Fruit fly (Drosophila melanogaster): ENCODE results near the gene CG13014.

The CG13014 gene

dm6 chrX:16610601-16611058, 23.0 kb downstream of the CG13014 start, which contains the start of gene mbt:
TSS of gene mbt (plus strand) at chrX:16610685.
- peak; percentile 21 for TF ChIP-seq EcR (GFP tag; optimal IDR thresholded peaks at IDR 0.05)
- TF ChIP-seq rn (GFP tag; IDR thresholded peaks at IDR 0.05): no peak
- TF ChIP-seq CG13204 (GFP tag; optimal IDR thresholded peaks at IDR 0.05): peak; percentile 40
- TF ChIP-seq CG8301 (tag; optimal IDR thresholded peaks at IDR 0.05): no peak

dm6 chrX:16616773-16617738, 29.4 kb downstream of the CG13014 start:
- TF ChIP-seq EcR (GFP tag; optimal IDR thresholded peaks at IDR 0.05) (no peak), CG15710 (tag; optimal IDR thresholded peaks at IDR 0.05) (no peak), Pif1B (GFP tag; optimal IDR thresholded peaks at IDR 0.05) (no peak), Snoo (tag; optimal IDR thresholded peaks at IDR 0.05) (no peak), fd96Ca (GFP tag; IDR thresholded peaks at IDR 0.05) (no peak)

- TF ChIP-seq CG10348 (GFP tag; IDR thresholded peaks at IDR 0.05) (no peak), CG15710 (tag; optimal IDR thresholded peaks at IDR 0.05) (no peak), CG8301 (tag; optimal IDR thresholded peaks at IDR 0.05) (no peak), gl (tag; optimal IDR thresholded peaks at IDR 0.05) (no peak), CG34367 (tag; optimal IDR thresholded peaks at IDR 0.05) (no peak), Ets98B (GFP tag; IDR thresholded peaks at IDR 0.05) (no peak), CG14655 (GFP tag; optimal IDR thresholded peaks at IDR 0.05) (no peak), CG9948 (tag; optimal IDR thresholded peaks at IDR 0.05) (no peak), CG32121 (GFP tag; IDR thresholded peaks at IDR 0.05) (no peak), EcR (GFP tag; optimal IDR thresholded peaks at IDR 0.05) (no peak), CG17806 (tag; optimal IDR thresholded peaks at IDR 0.05) (no peak), CG8159 (tag; optimal IDR thresholded peaks at IDR 0.05) (no peak), Snoo (tag; optimal IDR thresholded peaks at IDR 0.05) (no peak), Pif1A (GFP tag; optimal IDR thresholded peaks at IDR 0.05) (no peak)
These were observed 31.1 kb downstream of the CG13014 start for dm6 chrX:16618724-16619123.

dm6 chrX:16621462-16621861, 33.8 kb downstream of the CG13014 start, which contains the start of gene CG9782:
TSS of gene CG9782 (minus strand) at chrX:16621589.
- TF ChIP-seq CG13204 (GFP tag; optimal IDR thresholded peaks at IDR 0.05): peak; percentile 99
- no peak for TF ChIP-seq CG17806 (tag; optimal IDR thresholded peaks at IDR 0.05)
- no peak for TF ChIP-seq CG15710 (tag; optimal IDR thresholded peaks at IDR 0.05)
- peak; percentile 32; the same call in 1 of the 2 replicates for TF ChIP-seq Ets98B (GFP tag; IDR thresholded peaks at IDR 0.05)
- TF ChIP-seq CG10348 (GFP tag; IDR thresholded peaks at IDR 0.05): no peak
- TF ChIP-seq EcR (GFP tag; optimal IDR thresholded peaks at IDR 0.05): peak; percentile 62
- no peak for TF ChIP-seq Pif1A (GFP tag; optimal IDR thresholded peaks at IDR 0.05)
- peak; percentile 33; the same call in 1 of the 3 replicates for TF ChIP-seq CG4496 (GFP tag; IDR thresholded peaks at IDR 0.05)
- TF ChIP-seq CG14655 (GFP tag; optimal IDR thresholded peaks at IDR 0.05): no peak

dm6 chrX:16623524-16623923, 35.9 kb downstream of the CG13014 start:
- TF ChIP-seq CG10348 (GFP tag; IDR thresholded peaks at IDR 0.05) (no peak), EcR (GFP tag; optimal IDR thresholded peaks at IDR 0.05) (no peak), Ets98B (GFP tag; IDR thresholded peaks at IDR 0.05) (no peak)

dm6 chrX:16624519-16624918, 36.8 kb downstream of the CG13014 start:
- TF ChIP-seq CG8159 (tag; optimal IDR thresholded peaks at IDR 0.05) (no peak), rn (GFP tag; IDR thresholded peaks at IDR 0.05) (no peak), CG34367 (tag; optimal IDR thresholded peaks at IDR 0.05) (no peak), CG15710 (tag; optimal IDR thresholded peaks at IDR 0.05) (no peak), gl (tag; optimal IDR thresholded peaks at IDR 0.05) (no peak), CG12605 (GFP tag; IDR thresholded peaks at IDR 0.05) (no peak), Ets98B (GFP tag; IDR thresholded peaks at IDR 0.05) (no peak), CG4496 (GFP tag; IDR thresholded peaks at IDR 0.05) (no peak), CG9948 (tag; optimal IDR thresholded peaks at IDR 0.05) (no peak), EcR (GFP tag; optimal IDR thresholded peaks at IDR 0.05) (no peak), CG17806 (tag; optimal IDR thresholded peaks at IDR 0.05) (no peak), CG32121 (GFP tag; IDR thresholded peaks at IDR 0.05) (no peak), Pif1A (GFP tag; optimal IDR thresholded peaks at IDR 0.05) (no peak), CG8301 (tag; optimal IDR thresholded peaks at IDR 0.05) (no peak), D1 (tag; optimal IDR thresholded peaks at IDR 0.05) (no peak), CG13204 (GFP tag; optimal IDR thresholded peaks at IDR 0.05) (no peak)

dm6 chrX:16632135-16632534, 44.5 kb downstream of the CG13014 start, which contains the start of gene CG9777:
TSS of gene CG9777 (minus strand) at chrX:16632235.
- no peak for TF ChIP-seq CG15710 (tag; optimal IDR thresholded peaks at IDR 0.05)
- no peak for TF ChIP-seq CG14655 (GFP tag; optimal IDR thresholded peaks at IDR 0.05)
- no peak for TF ChIP-seq CG4496 (GFP tag; IDR thresholded peaks at IDR 0.05)
- TF ChIP-seq rn (GFP tag; IDR thresholded peaks at IDR 0.05): no peak
- no peak for TF ChIP-seq Snoo (tag; optimal IDR thresholded peaks at IDR 0.05)
- TF ChIP-seq D1 (tag; optimal IDR thresholded peaks at IDR 0.05): no peak
